Worm (Caenorhabditis elegans): ENCODE data around the gene F44E5.17.

DNA sequence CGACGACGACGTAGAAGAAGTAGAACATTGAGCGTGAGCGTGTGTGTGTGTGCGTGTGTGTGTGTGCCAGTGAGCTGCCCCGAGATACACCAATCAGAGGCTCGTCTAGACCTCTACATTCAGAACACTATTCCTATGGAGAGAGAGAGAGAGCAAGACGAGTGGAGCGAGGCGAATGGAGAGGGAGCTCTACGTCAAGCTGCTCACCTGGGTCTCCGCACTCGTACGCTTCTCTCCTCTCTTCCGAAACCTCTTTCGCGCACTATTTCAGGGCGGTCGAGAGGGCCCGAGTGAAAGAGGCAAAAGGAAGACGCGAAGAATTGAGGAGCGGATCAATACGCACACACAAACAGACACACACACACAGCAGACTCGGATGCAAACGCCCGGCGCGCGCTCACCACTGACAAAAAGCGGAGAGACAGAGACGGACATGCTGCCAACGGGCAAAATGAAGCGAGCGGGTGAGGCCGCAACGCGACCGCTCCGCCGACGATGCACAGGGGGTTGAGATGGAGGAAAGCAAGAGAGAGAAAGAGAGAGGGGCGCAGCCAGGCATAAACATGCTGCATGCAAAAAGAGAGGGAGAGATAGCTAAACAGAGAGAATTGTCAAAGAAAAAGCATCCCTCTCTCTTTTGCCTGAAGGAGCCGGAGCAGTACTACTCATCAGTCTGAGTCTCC lies 1.2 kb upstream of the F44E5.17 start:
- TF ChIP-seq him-1 (tag; optimal IDR thresholded peaks at IDR 0.05) (peak; percentile 93), W03F9.2 (tag; optimal IDR thresholded peaks at IDR 0.05) (peak; percentile 17)

Data from whole organism, L4/young adult.